Worm (Caenorhabditis elegans): ENCODE data around the gene plc-1.

DNA sequence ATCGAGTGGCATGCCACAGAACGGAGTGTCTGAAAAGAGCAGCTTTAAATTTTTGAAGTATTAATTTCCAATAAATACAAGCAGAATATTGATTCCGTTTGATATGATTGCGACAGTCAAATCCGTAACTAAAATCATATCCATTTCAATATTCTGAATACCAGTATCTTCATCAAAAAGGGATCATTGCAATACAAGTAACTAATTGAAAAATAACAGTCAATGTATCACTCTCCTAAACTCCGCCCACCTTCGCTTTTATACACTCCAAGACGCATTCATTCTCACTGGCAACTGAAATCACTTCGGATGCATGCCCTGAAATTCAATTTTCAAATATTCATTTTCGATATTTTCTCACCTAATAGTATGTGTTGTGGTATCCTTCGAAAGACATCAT is 85.0 kb downstream of the plc-1 start, which contains the start of gene R07A4.3:
- no peak for TF ChIP-seq dao-5 (tag; optimal IDR thresholded peaks at IDR 0.05)
- no peak for TF ChIP-seq him-1 (tag; optimal IDR thresholded peaks at IDR 0.05)
- no peak for TF ChIP-seq W03F9.2 (tag; optimal IDR thresholded peaks at IDR 0.05)
